Fruit fly (Drosophila melanogaster) whole organism: ENCODE data around the gene CG42717.

Source experiments
- CG8478 ChIP-seq: fragments of >200 bp; optimal IDR thresholded peaks from 2 replicates; lab custom pipeline; 2018; ENCODE audit warnings: inconsistent platforms
- Dll ChIP-seq: fragments of >200 bp; optimal IDR thresholded peaks from 2 replicates; lab custom pipeline; 2017
- EcR ChIP-seq, 2 experiments: fragments of >200 bp; optimal IDR thresholded peaks; 2 replicates each; lab custom pipeline; 2017; ENCODE audit warnings: missing biosample characterization in 2 of 2, missing genetic modification characterization in 2 of 2, missing genetic modification reagents in 2 of 2
- pan ChIP-seq: fragments of >200 bp; optimal IDR thresholded peaks from 2 replicates; lab custom pipeline; 2017
- psq ChIP-seq: fragments of >200 bp; optimal IDR thresholded peaks from 2 replicates; lab custom pipeline; 2017

DNA sequence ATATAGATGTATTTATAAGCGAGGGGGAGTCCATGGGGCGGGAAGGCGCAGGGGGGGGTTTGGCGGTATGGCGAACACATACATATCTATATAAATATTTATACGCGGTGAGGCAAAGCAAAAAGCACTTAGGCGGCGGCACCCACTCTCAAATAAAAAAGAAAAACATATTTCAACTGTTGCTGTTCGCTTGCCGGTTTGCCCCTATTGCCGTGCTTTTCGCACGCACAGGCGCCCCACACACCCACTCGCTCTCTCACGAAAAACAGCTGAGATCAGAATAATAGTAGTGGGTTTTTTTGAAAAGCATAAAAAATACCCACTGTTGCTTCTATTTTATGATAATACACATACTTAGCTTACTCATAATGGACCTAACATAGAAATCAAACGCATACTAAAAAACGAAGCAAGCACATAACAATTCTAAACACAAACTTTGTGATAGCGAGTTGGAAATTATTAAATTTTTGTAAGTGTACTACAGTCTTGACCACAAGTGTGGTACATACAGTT lies 31.8 kb downstream of the CG42717 start:
- TF ChIP-seq EcR (GFP tag; optimal IDR thresholded peaks at IDR 0.05; lab: Kevin White, UChicago) (no peak), psq (lab: Kevin White, UChicago) (no peak), Dll (lab: Kevin White, UChicago) (no peak), CG8478 (lab: Kevin White, UChicago) (no peak), pan (lab: Kevin White, UChicago) (no peak)
